Worm (Caenorhabditis elegans) whole organism, midembryonic: ENCODE results near the gene C02E7.8.

ENCODE experiments used
- T22C8.4 ChIP-seq: fragments of 200-800 bp; sonication (Bioruptor generic); IDR thresholded peaks from 2 replicates; pipeline ENCODE4 v1.3.6; 2022; ENCODE audit warnings: missing genetic modification characterization, missing compliant biosample characterization
- cog-1 ChIP-seq: sonication (generic microtip); optimal IDR thresholded peaks from 2 replicates; lab custom pipeline; 2016; ENCODE audit warnings: missing genetic modification characterization, missing compliant biosample characterization
- flt-1 ChIP-seq: fragments of 200-800 bp; sonication (Bioruptor generic); IDR thresholded peaks from 2 replicates; pipeline ENCODE4 v1.3.6; 2022; ENCODE audit warnings: missing genetic modification characterization, missing compliant biosample characterization
- klf-2 ChIP-seq: fragments of 200-800 bp; sonication (Bioruptor generic); conservative IDR thresholded peaks from 2 replicates; pipeline ENCODE4 v1.3.6; 2022; ENCODE audit warnings: missing genetic modification reagents, missing genetic modification characterization, missing compliant biosample characterization
- med-1 ChIP-seq: sonication (generic microtip); optimal IDR thresholded peaks from 2 replicates; lab custom pipeline; 2017; ENCODE audit warnings: missing genetic modification characterization, mild to moderate bottlenecking, missing compliant biosample characterization, antibody characterized with exemption, missing genetic modification reagents; ENCODE audit not compliant: insufficient read depth
- tab-1 ChIP-seq: fragments of 200-800 bp; sonication (Bioruptor generic); IDR thresholded peaks from 2 replicates; pipeline ENCODE4 v1.3.6; 2022; ENCODE audit warnings: missing genetic modification characterization, missing compliant biosample characterization
- ztf-23 ChIP-seq: fragments of 200-800 bp; sonication (Bioruptor generic); IDR thresholded peaks from 2 replicates; pipeline ENCODE4 v1.3.6; 2022; ENCODE audit warnings: missing genetic modification reagents, missing genetic modification characterization, missing compliant biosample characterization
- ztf-29 ChIP-seq: fragments of 200-800 bp; sonication (Bioruptor generic); IDR thresholded peaks from 2 replicates; pipeline ENCODE4 v1.3.6; 2022; ENCODE audit warnings: missing genetic modification reagents, missing genetic modification characterization, missing compliant biosample characterization

DNA sequence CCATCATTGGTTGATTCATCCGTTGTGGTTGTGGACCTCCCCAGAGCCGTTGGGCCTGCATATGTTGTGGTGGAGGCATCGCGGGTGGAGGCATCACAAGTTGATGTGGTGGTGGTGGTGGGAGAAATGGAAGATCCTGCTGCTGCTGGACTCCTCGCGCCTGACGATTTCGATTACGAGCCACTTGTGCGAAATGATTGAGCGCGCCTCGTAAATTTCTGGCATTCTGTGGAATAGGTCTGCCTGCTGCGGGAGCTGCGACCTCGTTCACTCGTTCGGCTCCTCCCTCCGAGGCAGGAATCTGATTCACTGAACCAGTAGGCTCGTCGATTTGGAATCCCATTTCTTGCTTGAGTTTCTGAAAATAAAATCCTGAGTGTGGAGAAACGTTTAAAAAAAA is 40.1 kb upstream of the C02E7.8 start:
- TF ChIP-seq ztf-29 (GFP tag; lab: Robert Waterston, UW) (no peak), cog-1 (no peak), ztf-23 (GFP tag; lab: Robert Waterston, UW) (no peak), med-1 (GFP tag; lab: Kevin White, UChicago) (no peak), tab-1 (GFP tag; lab: Robert Waterston, UW) (no peak), flt-1 (GFP tag; lab: Robert Waterston, UW) (no peak), klf-2 (GFP tag; lab: Robert Waterston, UW) (0 out of 2 replicates have a peak, but pooled peaks have one; percentile 22), T22C8.4 (GFP tag; lab: Robert Waterston, UW) (no peak)
